Worm (Caenorhabditis elegans) whole organism, L1 larva: ENCODE results near the gene F54D5.9.

Experiments
- C16A3.4 ChIP-seq: fragments of 150-350 bp; optimal IDR thresholded peaks from 2 replicates; lab custom pipeline; 2014; ENCODE audit warnings: missing biosample characterization, missing genetic modification characterization
- C34B4.2 ChIP-seq: sonication (generic microtip); optimal IDR thresholded peaks from 2 replicates; lab custom pipeline; 2017; ENCODE audit warnings: mild to moderate bottlenecking, missing genetic modification characterization, missing compliant biosample characterization
- F16B12.6 ChIP-seq: fragments of 150-350 bp; optimal IDR thresholded peaks from 2 replicates; lab custom pipeline; 2014; ENCODE audit warnings: missing biosample characterization, missing genetic modification characterization
- aly-2 ChIP-seq: fragments of 150-350 bp; optimal IDR thresholded peaks from 2 replicates; lab custom pipeline; 2014; ENCODE audit warnings: missing biosample characterization, missing genetic modification characterization
- ceh-82 ChIP-seq, 3 experiments: fragments of 150-350 bp in 1 of 3; sonication (generic microtip) in 2 of 3; optimal IDR thresholded peaks; 2 replicates each; lab custom pipeline; 2014 to 2017; ENCODE audit warnings: missing biosample characterization in 3 of 3, missing genetic modification characterization in 3 of 3
- ceh-88 ChIP-seq: fragments of 200-800 bp; sonication (Bioruptor generic); IDR thresholded peaks from 2 replicates; pipeline ENCODE4 v1.3.6; 2022; ENCODE audit warnings: missing genetic modification characterization, missing compliant biosample characterization
- ceh-90 ChIP-seq: sonication (generic microtip); optimal IDR thresholded peaks from 2 replicates; lab custom pipeline; 2016; ENCODE audit warnings: missing genetic modification characterization, missing compliant biosample characterization
- dsc-1 ChIP-seq: sonication (generic microtip); optimal IDR thresholded peaks from 2 replicates; lab custom pipeline; 2016; ENCODE audit warnings: mild to moderate bottlenecking, missing genetic modification characterization, missing compliant biosample characterization
- efl-3 ChIP-seq: fragments of 200-800 bp; sonication (Bioruptor generic); optimal IDR thresholded peaks from 2 replicates; lab custom pipeline; 2018; ENCODE audit warnings: mild to moderate bottlenecking, missing genetic modification characterization, missing compliant biosample characterization
- egl-13 ChIP-seq: sonication (generic microtip); optimal IDR thresholded peaks from 2 replicates; lab custom pipeline; 2016; ENCODE audit warnings: missing genotype, missing genetic modification reagents, missing genetic modification characterization, missing compliant biosample characterization
- egl-27 ChIP-seq, 2 experiments: fragments of 150-350 bp in 1 of 2; sonication (generic microtip); optimal IDR thresholded peaks; 3 replicates each; lab custom pipeline; 2017 to 2018; ENCODE audit warnings: missing biosample characterization in 2 of 2, missing genetic modification characterization in 2 of 2, missing genetic modification reagents in 2 of 2
- fos-1 ChIP-seq: fragments of 150-350 bp; optimal IDR thresholded peaks from 2 replicates; lab custom pipeline; 2014; ENCODE audit warnings: missing biosample characterization, missing genetic modification characterization
- grh-1 ChIP-seq: fragments of 200-800 bp; sonication (Bioruptor generic); IDR thresholded peaks from 2 replicates; pipeline ENCODE4 v1.3.6; 2022; ENCODE audit warnings: missing genetic modification reagents, missing genetic modification characterization, missing compliant biosample characterization
- hlh-4 ChIP-seq: sonication (generic microtip); optimal IDR thresholded peaks from 2 replicates; lab custom pipeline; 2016; ENCODE audit warnings: mild to moderate bottlenecking, missing genetic modification characterization, missing compliant biosample characterization
- hpl-2 ChIP-seq: fragments of 150-350 bp; optimal IDR thresholded peaks from 2 replicates; lab custom pipeline; 2014; ENCODE audit warnings: missing biosample characterization, missing genetic modification reagents, missing genetic modification characterization
- isw-1 ChIP-seq: fragments of 200-800 bp; sonication (Bioruptor generic); IDR thresholded peaks from 2 replicates; pipeline ENCODE4 v1.3.6; 2022; ENCODE audit warnings: missing genetic modification characterization, missing compliant biosample characterization
- lin-13 ChIP-seq: fragments of 150-350 bp; optimal IDR thresholded peaks from 2 replicates; lab custom pipeline; 2014; ENCODE audit warnings: missing biosample characterization, missing genetic modification reagents, missing genetic modification characterization
- lin-15B ChIP-seq: fragments of 150-350 bp; sonication (generic microtip); optimal IDR thresholded peaks from 3 replicates; lab custom pipeline; 2014; ENCODE audit warnings: missing biosample characterization, missing genetic modification characterization
- lin-39 ChIP-seq: fragments of 150-350 bp; optimal IDR thresholded peaks from 2 replicates; lab custom pipeline; 2014; ENCODE audit warnings: missing biosample characterization, missing genetic modification reagents, missing genetic modification characterization
- lsy-2 ChIP-seq, 2 experiments: fragments of 150-350 bp; optimal IDR thresholded peaks; 2 replicates each; lab custom pipeline; 2014; ENCODE audit warnings: missing biosample characterization in 2 of 2, missing genetic modification characterization in 2 of 2
- mab-9 ChIP-seq: fragments of 200-800 bp; sonication (Bioruptor generic); IDR thresholded peaks from 2 replicates; pipeline ENCODE4 v1.3.6; 2022; ENCODE audit warnings: missing genetic modification reagents, missing genetic modification characterization, missing compliant biosample characterization
- mdl-1 ChIP-seq, 2 experiments: fragments of 150-350 bp; optimal IDR thresholded peaks; 2 replicates each; lab custom pipeline; 2014 to 2017; ENCODE audit warnings: missing biosample characterization in 2 of 2, missing genetic modification characterization in 2 of 2, inconsistent platforms in 1 of 2
- mef-2 ChIP-seq: fragments of 150-350 bp; optimal IDR thresholded peaks from 2 replicates; lab custom pipeline; 2014; ENCODE audit warnings: missing biosample characterization, missing genetic modification characterization
- nhr-11 ChIP-seq: fragments of 150-350 bp; optimal IDR thresholded peaks from 2 replicates; lab custom pipeline; 2014; ENCODE audit warnings: missing biosample characterization, missing genetic modification characterization
- nhr-20 ChIP-seq: sonication (generic microtip); optimal IDR thresholded peaks from 2 replicates; lab custom pipeline; 2016; ENCODE audit warnings: mild to moderate bottlenecking, missing genetic modification characterization, missing compliant biosample characterization
- nhr-237 ChIP-seq: fragments of 150-350 bp; optimal IDR thresholded peaks from 2 replicates; lab custom pipeline; 2014; ENCODE audit warnings: missing biosample characterization, missing genetic modification characterization
- nhr-28 ChIP-seq: fragments of 150-350 bp; optimal IDR thresholded peaks from 2 replicates; lab custom pipeline; 2014; ENCODE audit warnings: missing biosample characterization, missing genetic modification characterization
- nhr-85 ChIP-seq: sonication (generic microtip); peaks from one replicate; lab custom pipeline; 2016; ENCODE audit warnings: missing genetic modification characterization, inconsistent platforms, missing compliant biosample characterization
- pag-3 ChIP-seq: sonication (generic microtip); optimal IDR thresholded peaks from 2 replicates; lab custom pipeline; 2017; ENCODE audit warnings: missing genetic modification characterization, mild to moderate bottlenecking, missing compliant biosample characterization, antibody characterized with exemption, borderline replicate concordance; ENCODE audit not compliant: insufficient read depth
- pax-3 ChIP-seq: fragments of 200-800 bp; sonication (Bioruptor generic); optimal IDR thresholded peaks from 2 replicates; lab custom pipeline; 2018; ENCODE audit warnings: mild to moderate bottlenecking, missing genetic modification characterization, moderate library complexity, missing compliant biosample characterization
- rnt-1 ChIP-seq: sonication (generic microtip); optimal IDR thresholded peaks from 2 replicates; lab custom pipeline; 2016; ENCODE audit warnings: mild to moderate bottlenecking, missing genetic modification characterization, moderate library complexity, missing compliant biosample characterization
- skn-1 ChIP-seq: fragments of 150-350 bp; optimal IDR thresholded peaks from 2 replicates; lab custom pipeline; 2014; ENCODE audit warnings: missing biosample characterization, missing genetic modification characterization
- snpc-4 ChIP-seq: fragments of 150-350 bp; optimal IDR thresholded peaks from 2 replicates; lab custom pipeline; 2014; ENCODE audit warnings: missing biosample characterization, missing genetic modification characterization
- snu-23 ChIP-seq: sonication (generic microtip); optimal IDR thresholded peaks from 2 replicates; lab custom pipeline; 2016; ENCODE audit warnings: missing genetic modification characterization, missing compliant biosample characterization
- sup-37 ChIP-seq: fragments of 200-800 bp; sonication (Bioruptor generic); optimal IDR thresholded peaks from 2 replicates; lab custom pipeline; 2018; ENCODE audit warnings: mild to moderate bottlenecking, missing genetic modification characterization, missing compliant biosample characterization
- swsn-7 ChIP-seq: sonication (generic microtip); optimal IDR thresholded peaks from 2 replicates; lab custom pipeline; 2016; ENCODE audit warnings: missing genetic modification characterization, missing compliant biosample characterization
- tbx-2 ChIP-seq: sonication (generic microtip); optimal IDR thresholded peaks from 2 replicates; lab custom pipeline; 2016; ENCODE audit warnings: missing genetic modification characterization, missing compliant biosample characterization
- tlp-1 ChIP-seq: fragments of 150-350 bp; optimal IDR thresholded peaks from 2 replicates; lab custom pipeline; 2014; ENCODE audit warnings: missing biosample characterization, missing genetic modification characterization
- unc-130 ChIP-seq: fragments of 150-350 bp; optimal IDR thresholded peaks from 2 replicates; lab custom pipeline; 2017; ENCODE audit warnings: missing biosample characterization, missing genetic modification characterization, inconsistent platforms
- unc-62 ChIP-seq: fragments of 150-350 bp; optimal IDR thresholded peaks from 2 replicates; lab custom pipeline; 2014; ENCODE audit warnings: missing biosample characterization, missing genetic modification reagents, missing genetic modification characterization
- unc-86 ChIP-seq: sonication (generic microtip); optimal IDR thresholded peaks from 2 replicates; lab custom pipeline; 2016; ENCODE audit warnings: missing genetic modification characterization, missing compliant biosample characterization
- unc-98 ChIP-seq: fragments of 200-800 bp; sonication (Bioruptor generic); IDR thresholded peaks from 2 replicates; pipeline ENCODE4 v1.3.6; 2022; ENCODE audit warnings: missing genetic modification characterization, missing compliant biosample characterization
- xbp-1 ChIP-seq: sonication (generic microtip); optimal IDR thresholded peaks from 2 replicates; lab custom pipeline; 2016; ENCODE audit warnings: missing genetic modification characterization, missing compliant biosample characterization
- zag-1 ChIP-seq: fragments of 150-350 bp; optimal IDR thresholded peaks from 2 replicates; lab custom pipeline; 2014; ENCODE audit warnings: missing biosample characterization, missing genetic modification characterization
- zip-4 ChIP-seq: fragments of 200-800 bp; sonication (Bioruptor generic); optimal IDR thresholded peaks from 2 replicates; lab custom pipeline; 2018; ENCODE audit warnings: mild to moderate bottlenecking, missing genetic modification characterization, moderate library complexity, missing compliant biosample characterization
- ztf-11 ChIP-seq, 2 experiments: sonication (generic microtip); optimal IDR thresholded peaks; 2 replicates each; lab custom pipeline; 2016 to 2017; ENCODE audit warnings: missing genetic modification characterization in 2 of 2, missing biosample characterization in 1 of 2, missing compliant biosample characterization in 1 of 2
- ztf-4 ChIP-seq: fragments of 150-350 bp; optimal IDR thresholded peaks from 2 replicates; lab custom pipeline; 2014; ENCODE audit warnings: missing biosample characterization, missing genetic modification characterization

The F54D5.9 gene

DNA sequence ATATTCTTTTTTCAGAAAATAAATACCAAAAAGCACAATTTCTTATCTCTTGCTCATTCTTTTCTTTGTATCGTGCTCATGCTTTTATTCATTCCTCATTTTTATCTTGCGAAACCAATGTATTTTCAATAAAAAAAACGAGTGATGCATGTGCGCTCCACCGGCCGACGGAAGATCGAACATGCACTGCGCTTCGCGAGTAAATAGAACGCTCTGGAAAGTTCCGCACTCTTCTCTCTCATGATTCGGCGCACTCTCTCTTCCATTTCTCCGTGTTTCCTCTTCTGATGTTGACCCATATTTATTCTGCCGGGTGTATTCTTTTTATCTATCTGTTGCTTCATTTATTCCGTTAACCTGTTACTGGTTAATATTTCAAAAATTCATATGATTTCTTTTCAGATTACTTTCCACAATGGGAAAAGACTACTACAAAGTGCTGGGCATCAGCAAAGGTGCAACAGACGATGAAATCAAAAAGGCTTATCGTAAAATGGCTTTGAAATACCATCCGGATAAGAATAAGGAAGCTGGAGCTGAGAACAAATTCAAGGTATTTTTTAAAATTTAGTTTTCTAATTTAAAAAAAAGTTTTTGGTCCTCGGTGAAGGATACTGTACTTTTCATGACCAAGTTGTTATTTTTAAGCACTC, 797 bp upstream of the F54D5.9 start, which contains the start of gene dnj-13 (continued):
- peak; percentile 93 for TF ChIP-seq lin-13 (GFP tag; lab: Kevin White, UChicago)
- TF ChIP-seq zip-4 (GFP tag; lab: Kevin White, UChicago): peak; percentile 93
- peak; percentile 78 for TF ChIP-seq nhr-11 (tag; lab: Kevin White, UChicago)
- peak; percentile 87 for TF ChIP-seq sup-37 (GFP tag; lab: Kevin White, UChicago)
- TF ChIP-seq unc-130 (tag; lab: Kevin White, UChicago): peak; percentile 81
- no peak for TF ChIP-seq egl-27 (tag; optimal IDR thresholded peaks at IDR 0.05; lab: Kevin White, UChicago)
- peak; percentile 100 for TF ChIP-seq snu-23 (GFP tag; lab: Kevin White, UChicago)
- peak; percentile 50; the same call in 1 of the 2 replicates for TF ChIP-seq unc-98 (GFP tag; lab: Robert Waterston, UW)
- peak; percentile 77 for TF ChIP-seq lin-39 (tag; lab: Kevin White, UChicago)
- TF ChIP-seq fos-1 (tag; lab: Kevin White, UChicago): peak; percentile 85
- TF ChIP-seq ceh-82 (tag; optimal IDR thresholded peaks at IDR 0.05; lab: Kevin White, UChicago): peak; percentile 92 to 97 (median 94)
- TF ChIP-seq mdl-1 (tag; optimal IDR thresholded peaks at IDR 0.05; lab: Kevin White, UChicago): peak in 1 of 2 experiments; percentile 92
- TF ChIP-seq unc-62: no peak
- TF ChIP-seq egl-13 (tag; lab: Kevin White, UChicago): peak; percentile 98
- TF ChIP-seq xbp-1 (tag; lab: Kevin White, UChicago): peak; percentile 96
- TF ChIP-seq pag-3 (tag; lab: Kevin White, UChicago): no peak
- peak; percentile 95 for TF ChIP-seq unc-86 (tag; lab: Kevin White, UChicago)
- TF ChIP-seq hpl-2 (GFP tag; lab: Kevin White, UChicago): peak; percentile 22
- no peak for TF ChIP-seq nhr-28
- peak; percentile 50 for TF ChIP-seq C34B4.2 (tag; lab: Kevin White, UChicago)
- peak; percentile 95 for TF ChIP-seq tbx-2 (tag; lab: Kevin White, UChicago)
- TF ChIP-seq lsy-2 (tag; optimal IDR thresholded peaks at IDR 0.05; lab: Kevin White, UChicago): peak; percentile 91
- TF ChIP-seq efl-3 (GFP tag; lab: Kevin White, UChicago): peak; percentile 62
- peak; percentile 99 for TF ChIP-seq nhr-20
- peak; percentile 99 for TF ChIP-seq dsc-1 (tag; lab: Kevin White, UChicago)
- TF ChIP-seq ztf-4 (tag; lab: Kevin White, UChicago): peak; percentile 95
- TF ChIP-seq nhr-85 (tag; lab: Kevin White, UChicago): peak; percentile 98
- TF ChIP-seq tlp-1 (tag; lab: Kevin White, UChicago): peak; percentile 45
- peak; percentile 95 for TF ChIP-seq grh-1 (GFP tag; lab: Robert Waterston, UW)
- TF ChIP-seq ceh-90 (tag; lab: Kevin White, UChicago): peak; percentile 30
- TF ChIP-seq lin-15B (tag; lab: Kevin White, UChicago): peak; percentile 84
- TF ChIP-seq snpc-4 (tag; lab: Kevin White, UChicago): peak; percentile 80
- peak; percentile 92 for TF ChIP-seq ceh-88 (GFP tag; lab: Robert Waterston, UW)

ce11 chrII:11542958-11543357, 1.7 kb downstream of the F54D5.9 start:
- TF ChIP-seq dsc-1 (tag; lab: Kevin White, UChicago) (no peak), nhr-28 (no peak), mef-2 (tag; lab: Kevin White, UChicago) (no peak)

DNA sequence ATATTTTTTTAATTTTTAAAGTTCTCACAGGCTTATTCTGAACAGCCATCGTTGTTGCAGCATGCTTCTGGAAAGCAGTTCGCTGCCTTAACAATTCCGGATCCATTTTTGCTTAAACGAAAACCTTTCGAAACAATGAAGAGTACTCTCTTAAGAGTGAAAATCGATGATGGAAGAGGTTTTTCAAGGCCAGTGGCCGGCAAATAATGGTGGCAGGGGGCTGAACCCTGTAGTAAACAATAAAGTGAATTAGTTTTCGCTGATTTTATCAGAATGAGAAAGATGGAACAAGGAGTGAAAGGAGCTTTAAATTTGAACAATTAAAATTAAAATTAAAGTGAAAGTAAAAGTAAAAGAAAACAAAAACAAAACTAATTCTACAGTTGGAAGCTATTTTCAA, 2.2 kb downstream of the F54D5.9 start, which contains the start of gene gtf-2E2:
Gene gtf-2E2, minus strand, starts transcription at position 111 of the 400 bp plus-strand sequence.
- TF ChIP-seq tlp-1 (tag; lab: Kevin White, UChicago) (no peak), unc-130 (tag; lab: Kevin White, UChicago) (no peak), isw-1 (GFP tag; lab: Robert Waterston, UW) (no peak), efl-3 (GFP tag; lab: Kevin White, UChicago) (no peak), fos-1 (tag; lab: Kevin White, UChicago) (no peak), mdl-1 (tag; optimal IDR thresholded peaks at IDR 0.05; lab: Kevin White, UChicago) (no peak), snu-23 (GFP tag; lab: Kevin White, UChicago) (peak; percentile 40), nhr-11 (tag; lab: Kevin White, UChicago) (no peak), hlh-4 (tag; lab: Kevin White, UChicago) (no peak), xbp-1 (tag; lab: Kevin White, UChicago) (no peak), unc-62 (no peak), skn-1 (tag; lab: Kevin White, UChicago) (peak; percentile 18), F16B12.6 (tag; lab: Kevin White, UChicago) (no peak), lin-39 (tag; lab: Kevin White, UChicago) (no peak), zag-1 (tag; lab: Kevin White, UChicago) (no peak), aly-2 (no peak), nhr-237 (tag; lab: Kevin White, UChicago) (no peak), ceh-90 (tag; lab: Kevin White, UChicago) (peak; percentile 22), mab-9 (GFP tag; lab: Robert Waterston, UW) (no peak), swsn-7 (tag; lab: Kevin White, UChicago) (peak; percentile 4), ztf-11 (tag; optimal IDR thresholded peaks at IDR 0.05; lab: Kevin White, UChicago) (no peak), C16A3.4 (tag; lab: Kevin White, UChicago) (no peak), pax-3 (no peak), rnt-1 (tag; lab: Kevin White, UChicago) (peak; percentile 63), snpc-4 (tag; lab: Kevin White, UChicago) (no peak), egl-13 (tag; lab: Kevin White, UChicago) (no peak)
